Fruit fly (Drosophila melanogaster) whole organism, pupa: ENCODE results near the gene CG12012.

ENCODE experiments used
- CG14655 ChIP-seq: fragments of 200-800 bp; sonication (Bioruptor generic); optimal IDR thresholded peaks from 3 replicates; lab custom pipeline; 2017; ENCODE audit warnings: mild to moderate bottlenecking, missing biosample characterization, missing genetic modification reagents, missing genetic modification characterization
- CG15710 ChIP-seq: fragments of 200-800 bp; sonication (Bioruptor generic); optimal IDR thresholded peaks from 2 replicates; lab custom pipeline; 2018; ENCODE audit warnings: missing biosample characterization, mild to moderate bottlenecking, missing genetic modification characterization, moderate library complexity
- CG4496 ChIP-seq: fragments of 200-800 bp; sonication (Bioruptor generic); IDR thresholded peaks from 3 replicates; pipeline ENCODE4 v1.3.6; 2022; ENCODE audit warnings: missing biosample characterization, missing genetic modification characterization
- EcR ChIP-seq: fragments of 200-800 bp; sonication (Bioruptor generic); optimal IDR thresholded peaks from 3 replicates; lab custom pipeline; 2019; ENCODE audit warnings: missing biosample characterization, missing genetic modification characterization, mild to moderate bottlenecking, moderate library complexity, missing genetic modification reagents
- Pif1A ChIP-seq: fragments of 200-800 bp; sonication (Bioruptor generic); optimal IDR thresholded peaks from 3 replicates; lab custom pipeline; 2016; ENCODE audit warnings: missing biosample characterization, missing genetic modification characterization
- Pif1B ChIP-seq: fragments of 200-800 bp; sonication (Bioruptor generic); optimal IDR thresholded peaks from 3 replicates; lab custom pipeline; 2016; ENCODE audit warnings: missing biosample characterization, missing genetic modification characterization
- Snoo ChIP-seq: fragments of 200-800 bp; sonication (Bioruptor generic); optimal IDR thresholded peaks from 3 replicates; lab custom pipeline; 2017; ENCODE audit warnings: missing biosample characterization, mild to moderate bottlenecking, missing genetic modification characterization, inconsistent platforms

dm6 chr3L:3400555-3401198 lies 24.1 kb downstream of the CG12012 start:
- TF ChIP-seq Snoo (tag; lab: Kevin White, UChicago) (no peak), EcR (no peak), CG4496 (GFP tag; lab: Robert Waterston, UW) (peak; percentile 78), CG14655 (GFP tag; lab: Kevin White, UChicago) (peak; percentile 42), CG15710 (no peak), Pif1B (GFP tag; lab: Kevin White, UChicago) (no peak), Pif1A (GFP tag; lab: Kevin White, UChicago) (no peak)
